Worm (Caenorhabditis elegans) whole organism, L4 larva: ENCODE results near the gene ulp-1.

ENCODE experiments used
- F37D6.2 ChIP-seq: sonication (generic microtip); optimal IDR thresholded peaks from 2 replicates; lab custom pipeline; 2016; ENCODE audit warnings: mild to moderate bottlenecking, missing genetic modification characterization, missing compliant biosample characterization
- F44E2.7 ChIP-seq: fragments of 200-800 bp; sonication (Bioruptor generic); IDR thresholded peaks from 2 replicates; pipeline ENCODE4 v2.1.2; 2022; ENCODE audit warnings: missing genetic modification characterization, missing compliant biosample characterization
- T20F7.1 ChIP-seq: fragments of 200-800 bp; sonication (Bioruptor generic); optimal IDR thresholded peaks from 2 replicates; lab custom pipeline; 2018; ENCODE audit warnings: mild to moderate bottlenecking, missing genetic modification characterization, missing compliant biosample characterization
- Y48G9A.11 ChIP-seq: fragments of 200-800 bp; sonication (Bioruptor generic); IDR thresholded peaks from 2 replicates; pipeline ENCODE4 v1.3.6; 2022; ENCODE audit warnings: missing genetic modification reagents, missing genetic modification characterization, missing compliant biosample characterization
- aha-1 ChIP-seq: fragments of 150-350 bp; peaks from one replicate; lab custom pipeline; 2014; ENCODE audit warnings: missing biosample characterization, missing genetic modification characterization
- ama-1 ChIP-seq: fragments of 150-350 bp; optimal IDR thresholded peaks from 2 replicates; lab custom pipeline; 2014; ENCODE audit warnings: inconsistent platforms, mixed read lengths
- arid-1 ChIP-seq: fragments of 200-800 bp; sonication (Bioruptor generic); conservative IDR thresholded peaks from 2 replicates; pipeline ENCODE4 v1.3.6; 2022; ENCODE audit warnings: missing genetic modification reagents, missing genetic modification characterization, missing compliant biosample characterization
- ceh-28 ChIP-seq: fragments of 150-350 bp; optimal IDR thresholded peaks from 2 replicates; lab custom pipeline; 2014; ENCODE audit warnings: missing biosample characterization, missing genetic modification reagents, missing genetic modification characterization
- ces-1 ChIP-seq: fragments of 150-350 bp; sonication (generic microtip); optimal IDR thresholded peaks from 4 replicates; lab custom pipeline; 2014; ENCODE audit warnings: missing biosample characterization, missing genetic modification reagents, missing genetic modification characterization
- ctbp-1 ChIP-seq: fragments of 200-800 bp; sonication (Bioruptor generic); IDR thresholded peaks from 2 replicates; pipeline ENCODE4 v1.3.6; 2022; ENCODE audit warnings: missing genetic modification reagents, missing genetic modification characterization, missing compliant biosample characterization
- daf-16 ChIP-seq, 3 experiments: sonication (generic microtip); optimal IDR thresholded peaks; 2 replicates each; lab custom pipeline; 2016 to 2017; ENCODE audit warnings: missing genetic modification characterization in 3 of 3, missing genetic modification reagents in 3 of 3, mild to moderate bottlenecking in 2 of 3, missing compliant biosample characterization in 2 of 3, missing biosample characterization in 1 of 3, moderate library complexity in 1 of 3
- dmd-6 ChIP-seq: fragments of 200-800 bp; sonication (Bioruptor generic); IDR thresholded peaks from 2 replicates; pipeline ENCODE4 v1.3.6; 2022; ENCODE audit warnings: missing genetic modification reagents, missing genetic modification characterization, missing compliant biosample characterization
- dmd-9 ChIP-seq: fragments of 200-800 bp; sonication (Bioruptor generic); IDR thresholded peaks from 2 replicates; pipeline ENCODE4 v1.3.6; 2022; ENCODE audit warnings: missing genetic modification reagents, missing genetic modification characterization, missing compliant biosample characterization
- dve-1 ChIP-seq: sonication (generic microtip); optimal IDR thresholded peaks from 2 replicates; lab custom pipeline; 2017; ENCODE audit warnings: antibody characterized with exemption, mild to moderate bottlenecking, missing genetic modification characterization, missing compliant biosample characterization; ENCODE audit not compliant: insufficient read depth
- hif-1 ChIP-seq, 2 experiments: sonication (generic microtip); optimal IDR thresholded peaks; 2 replicates each; lab custom pipeline; 2016 to 2017; ENCODE audit warnings: missing compliant biosample characterization in 2 of 2, missing genetic modification characterization in 2 of 2, missing genetic modification reagents in 2 of 2, missing genotype in 2 of 2, mild to moderate bottlenecking in 1 of 2
- lin-1 ChIP-seq: fragments of 200-800 bp; sonication (Bioruptor generic); IDR thresholded peaks from 2 replicates; pipeline ENCODE4 v1.3.6; 2022; ENCODE audit warnings: missing genetic modification reagents, missing genetic modification characterization, missing compliant biosample characterization
- lin-13 ChIP-seq: fragments of 150-350 bp; optimal IDR thresholded peaks from 2 replicates; lab custom pipeline; 2014; ENCODE audit warnings: missing biosample characterization, missing genetic modification reagents, missing genetic modification characterization
- lin-15B ChIP-seq: fragments of 150-350 bp; sonication (generic microtip); optimal IDR thresholded peaks from 3 replicates; lab custom pipeline; 2014; ENCODE audit warnings: missing biosample characterization, missing genetic modification characterization
- lin-38 ChIP-seq: fragments of 200-800 bp; sonication (Bioruptor generic); IDR thresholded peaks from 2 replicates; pipeline ENCODE4 v1.3.6; 2022; ENCODE audit warnings: missing genetic modification reagents, missing genetic modification characterization, missing compliant biosample characterization
- lsy-2 ChIP-seq, 2 experiments: fragments of 150-350 bp in 1 of 2; sonication (generic microtip) in 1 of 2; optimal IDR thresholded peaks; 2 replicates each; lab custom pipeline; 2014 to 2017; ENCODE audit warnings: missing biosample characterization in 2 of 2, missing genetic modification characterization in 2 of 2
- madf-5 ChIP-seq, 2 experiments: fragments of 200-800 bp; sonication (Bioruptor generic); IDR thresholded peaks; 2 replicates each; pipeline ENCODE4 v1.3.6; 2022; ENCODE audit warnings: missing compliant biosample characterization in 2 of 2, missing genetic modification characterization in 2 of 2
- madf-9 ChIP-seq: fragments of 200-800 bp; sonication (Bioruptor generic); conservative IDR thresholded peaks from 2 replicates; pipeline ENCODE4 v1.3.6; 2022; ENCODE audit warnings: missing genetic modification reagents, missing genetic modification characterization, missing compliant biosample characterization
- mep-1 ChIP-seq: fragments of 150-350 bp; sonication (generic microtip); optimal IDR thresholded peaks from 3 replicates; lab custom pipeline; 2014; ENCODE audit warnings: missing biosample characterization, missing genetic modification characterization
- mes-2 ChIP-seq: sonication (generic microtip); optimal IDR thresholded peaks from 2 replicates; lab custom pipeline; 2016; ENCODE audit warnings: missing genotype, mild to moderate bottlenecking, missing genetic modification characterization, missing compliant biosample characterization; ENCODE audit not compliant: poor library complexity, severe bottlenecking
- nhr-102 ChIP-seq: sonication (generic microtip); optimal IDR thresholded peaks from 2 replicates; lab custom pipeline; 2016; ENCODE audit warnings: mild to moderate bottlenecking, missing genetic modification characterization, moderate library complexity, missing compliant biosample characterization
- nhr-25 ChIP-seq: sonication (generic microtip); optimal IDR thresholded peaks from 2 replicates; lab custom pipeline; 2017; ENCODE audit warnings: missing genetic modification characterization, mild to moderate bottlenecking, missing compliant biosample characterization, antibody characterized with exemption, moderate library complexity, borderline replicate concordance; ENCODE audit not compliant: insufficient read depth
- nhr-28 ChIP-seq: fragments of 150-350 bp; optimal IDR thresholded peaks from 2 replicates; lab custom pipeline; 2014; ENCODE audit warnings: missing biosample characterization, missing genetic modification characterization
- nhr-48 ChIP-seq: sonication (generic microtip); optimal IDR thresholded peaks from 2 replicates; lab custom pipeline; 2016; ENCODE audit warnings: mild to moderate bottlenecking, missing genetic modification characterization, missing compliant biosample characterization
- pha-4 ChIP-seq, 2 experiments: fragments of 150-350 bp in 1 of 2; fragments of 200-800 bp in 1 of 2; sonication (Bioruptor generic) in 1 of 2; IDR thresholded peaks in 1 of 2; optimal IDR thresholded peaks in 1 of 2; 2 replicates each; pipeline versions ENCODE4 v1.3.6 to Lab custom; 2014 to 2022; ENCODE audit warnings: missing genetic modification characterization in 2 of 2, missing genetic modification reagents in 2 of 2, missing biosample characterization in 1 of 2, missing compliant biosample characterization in 1 of 2
- rbr-2 ChIP-seq: sonication (generic microtip); optimal IDR thresholded peaks from 2 replicates; lab custom pipeline; 2016; ENCODE audit warnings: missing genotype, missing genetic modification characterization, missing compliant biosample characterization
- saeg-2 ChIP-seq: fragments of 200-800 bp; sonication (Bioruptor generic); IDR thresholded peaks from 2 replicates; pipeline ENCODE4 v1.3.6; 2022; ENCODE audit warnings: missing genetic modification reagents, missing genetic modification characterization, missing compliant biosample characterization
- unc-130 ChIP-seq: sonication (generic microtip); optimal IDR thresholded peaks from 2 replicates; lab custom pipeline; 2016; ENCODE audit warnings: missing genetic modification reagents, missing genetic modification characterization, missing compliant biosample characterization
- vab-7 ChIP-seq: fragments of 200-800 bp; sonication (Bioruptor generic); IDR thresholded peaks from 2 replicates; pipeline ENCODE4 v1.3.6; 2022; ENCODE audit warnings: missing genetic modification reagents, missing genetic modification characterization, missing compliant biosample characterization
- zfp-3 ChIP-seq: fragments of 200-800 bp; sonication (Bioruptor generic); conservative IDR thresholded peaks from 2 replicates; pipeline ENCODE4 v1.3.6; 2022; ENCODE audit warnings: missing genetic modification reagents, missing genetic modification characterization, missing compliant biosample characterization
- zip-11 ChIP-seq: fragments of 200-800 bp; sonication (Bioruptor generic); IDR thresholded peaks from 2 replicates; pipeline ENCODE4 v1.3.6; 2022; ENCODE audit warnings: missing genetic modification characterization, missing compliant biosample characterization
- zip-2 ChIP-seq: fragments of 150-350 bp; optimal IDR thresholded peaks from 2 replicates; lab custom pipeline; 2014; ENCODE audit warnings: missing biosample characterization, missing genetic modification characterization

The ulp-1 gene

DNA sequence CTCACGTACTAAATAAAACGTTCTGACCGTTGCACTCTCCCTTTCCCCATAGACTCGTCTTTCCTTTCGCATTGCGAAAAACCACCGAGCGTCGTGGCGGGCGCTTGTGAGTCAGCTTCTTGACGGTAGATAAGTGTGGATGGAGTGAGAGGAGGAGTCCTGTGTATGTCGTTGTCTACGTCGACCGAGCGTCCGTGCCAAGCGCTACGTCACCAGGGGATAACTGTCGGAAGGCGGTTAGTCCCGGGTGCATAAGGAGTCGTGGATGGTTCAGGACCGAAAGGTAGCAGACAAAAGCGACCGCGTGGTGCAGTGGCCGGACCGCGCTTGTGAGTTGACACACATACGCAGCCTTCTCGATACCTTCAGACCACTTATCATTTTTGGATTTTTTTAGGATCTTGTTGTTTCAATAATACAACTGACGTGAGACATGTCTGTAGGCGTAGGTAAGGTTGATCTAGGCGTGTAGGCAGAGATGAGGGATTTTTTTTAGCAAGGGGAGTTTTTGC, 41.6 kb upstream of the ulp-1 start (continued):
- TF ChIP-seq zip-2 (peak; percentile 52), nhr-48 (tag; lab: Kevin White, UChicago) (peak; percentile 77), lin-1 (GFP tag; lab: Robert Waterston, UW) (peak; percentile 73), lin-38 (GFP tag; lab: Robert Waterston, UW) (peak; percentile 80), hif-1 (tag; optimal IDR thresholded peaks at IDR 0.05; lab: Kevin White, UChicago) (peak; percentile 41 to 62), madf-5 (GFP tag; IDR thresholded peaks at IDR 0.05; lab: Robert Waterston, UW) (peak in 1 of 2 experiments; percentile 26; a peak in 1 of 4 replicates), T20F7.1 (GFP tag; lab: Kevin White, UChicago) (peak; percentile 52), arid-1 (GFP tag; lab: Robert Waterston, UW) (peak; percentile 82; the same call in 1 of the 2 replicates), dmd-9 (GFP tag; lab: Robert Waterston, UW) (0 out of 2 replicates have a peak, but pooled peaks have one; percentile 8), mep-1 (peak; percentile 76), madf-9 (GFP tag; lab: Robert Waterston, UW) (peak; percentile 64), ctbp-1 (GFP tag; lab: Robert Waterston, UW) (peak; percentile 84)

- TF ChIP-seq lsy-2 (tag; optimal IDR thresholded peaks at IDR 0.05; lab: Kevin White, UChicago): peak in 1 of 2 experiments; percentile 14
- no peak for TF ChIP-seq lin-15B (tag; lab: Kevin White, UChicago)
- TF ChIP-seq rbr-2: no peak
- no peak for TF ChIP-seq unc-130 (GFP tag; lab: Kevin White, UChicago)
- no peak for TF ChIP-seq ces-1 (GFP tag; lab: Kevin White, UChicago)
Measured at ce11 chrIII:5210269-5210668, 40.7 kb upstream of the ulp-1 start.

DNA sequence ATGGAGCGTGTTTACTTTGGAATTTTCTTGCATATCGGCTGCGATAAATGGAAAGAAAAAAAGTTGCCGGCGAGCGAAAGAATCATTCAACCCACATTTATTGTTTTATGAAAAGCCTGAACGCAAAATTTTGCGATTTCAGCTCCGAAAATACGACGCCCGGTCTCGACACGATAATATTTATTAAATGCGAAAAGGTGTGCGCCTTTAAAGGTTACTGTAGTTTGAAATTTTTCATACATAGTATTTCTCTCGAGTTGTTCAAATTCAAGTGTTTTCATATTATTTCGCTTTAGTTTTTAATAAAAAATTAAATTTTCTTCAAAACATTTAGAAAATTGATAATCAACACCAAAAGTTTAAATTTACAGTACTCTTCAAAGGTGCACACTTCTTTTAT, 39.4 kb upstream of the ulp-1 start, which contains the start of gene syx-16:
Gene syx-16 (minus strand): TSS at position 118 of the 400 bp plus-strand sequence.
- TF ChIP-seq ceh-28 (tag; lab: Kevin White, UChicago): no peak
- no peak for TF ChIP-seq saeg-2 (GFP tag; lab: Robert Waterston, UW)
- TF ChIP-seq ama-1: no peak
- no peak for TF ChIP-seq zfp-3 (GFP tag; lab: Robert Waterston, UW)

- TF ChIP-seq Y48G9A.11 (GFP tag; lab: Robert Waterston, UW) (0 out of 2 replicates have a peak, but pooled peaks have one; percentile 14), aha-1 (tag; lab: Kevin White, UChicago) (peak; percentile 81), unc-130 (GFP tag; lab: Kevin White, UChicago) (peak; percentile 15), F44E2.7 (GFP tag; lab: Robert Waterston, UW) (no peak), lsy-2 (tag; optimal IDR thresholded peaks at IDR 0.05; lab: Kevin White, UChicago) (peak in 1 of 2 experiments; percentile 49), mes-2 (tag; lab: Kevin White, UChicago) (peak; percentile 34), ctbp-1 (GFP tag; lab: Robert Waterston, UW) (no peak)
Measured at ce11 chrIII:5206861-5207414, 37.3 kb upstream of the ulp-1 start, which contains the start of gene morc-1. Gene morc-1, minus strand, starts transcription at chrIII:5206911.

- TF ChIP-seq nhr-102 (tag; lab: Kevin White, UChicago): peak; percentile 27
- no peak for TF ChIP-seq nhr-25
- peak; percentile 29 for TF ChIP-seq dve-1 (tag; lab: Kevin White, UChicago)
- TF ChIP-seq pha-4 (GFP tag; IDR thresholded peaks at IDR 0.05; lab: Robert Waterston, UW): peak; percentile 36; the same call in 1 of the 2 replicates
- TF ChIP-seq pha-4 (tag; optimal IDR thresholded peaks at IDR 0.05; lab: Kevin White, UChicago): no peak
- TF ChIP-seq madf-5 (GFP tag; IDR thresholded peaks at IDR 0.05; lab: Robert Waterston, UW): no peak
- peak; percentile 96 for TF ChIP-seq nhr-28 (tag; lab: Kevin White, UChicago)
- TF ChIP-seq lin-38 (GFP tag; lab: Robert Waterston, UW): peak; percentile 46
- no peak for TF ChIP-seq zip-11 (GFP tag; lab: Robert Waterston, UW)
- TF ChIP-seq dmd-6 (GFP tag; lab: Robert Waterston, UW): peak; percentile 27; the same call in 1 of the 2 replicates
- no peak for TF ChIP-seq nhr-48 (tag; lab: Kevin White, UChicago)
- TF ChIP-seq mep-1: peak; percentile 13
- peak; percentile 15 for TF ChIP-seq lin-13 (GFP tag; lab: Kevin White, UChicago)
- no peak for TF ChIP-seq daf-16 (GFP tag; optimal IDR thresholded peaks at IDR 0.05; lab: Kevin White, UChicago)
- TF ChIP-seq daf-16 (tag; optimal IDR thresholded peaks at IDR 0.05; lab: Kevin White, UChicago): peak; percentile 82
- TF ChIP-seq vab-7 (GFP tag; lab: Robert Waterston, UW): no peak
- no peak for TF ChIP-seq F37D6.2 (tag; lab: Kevin White, UChicago)
Measured at ce11 chrIII:5203310-5203709, 33.7 kb upstream of the ulp-1 start.
